Fruit fly (Drosophila melanogaster) whole organism, wandering third instar larva: ENCODE results near the gene Nrx-IV.

Experiments
- Abd-B ChIP-seq: fragments of >200 bp; optimal IDR thresholded peaks from 2 replicates; lab custom pipeline; 2017; ENCODE audit warnings: missing biosample characterization, missing genetic modification characterization
- CG32264 ChIP-seq: fragments of 200-800 bp; sonication (Bioruptor generic); optimal IDR thresholded peaks from 2 replicates; lab custom pipeline; 2016; ENCODE audit warnings: missing biosample characterization, missing genetic modification characterization
- CG9705 ChIP-seq: fragments of 200-800 bp; sonication (Bioruptor generic); optimal IDR thresholded peaks from 2 replicates; lab custom pipeline; 2018; ENCODE audit warnings: missing biosample characterization, mild to moderate bottlenecking, missing genetic modification characterization
- CrebA ChIP-seq: fragments of 200-800 bp; sonication (Bioruptor generic); optimal IDR thresholded peaks from 2 replicates; lab custom pipeline; 2016; ENCODE audit warnings: missing biosample characterization, mild to moderate bottlenecking, missing genetic modification characterization, borderline replicate concordance
- Dfd ChIP-seq: fragments of >200 bp; optimal IDR thresholded peaks from 2 replicates; lab custom pipeline; 2017; ENCODE audit warnings: missing biosample characterization, missing genetic modification characterization
- Dif ChIP-seq: fragments of 200-275, 200-300 bp; sonication (Bioruptor generic); optimal IDR thresholded peaks from 2 replicates; lab custom pipeline; 2018; ENCODE audit warnings: missing biosample characterization, missing genetic modification characterization; ENCODE audit not compliant: partially characterized antibody
- GATAd ChIP-seq: sonication (Bioruptor generic); optimal IDR thresholded peaks from 2 replicates; lab custom pipeline; 2016; ENCODE audit warnings: missing biosample characterization, missing genetic modification characterization
- HLH106 ChIP-seq: fragments of 200-800 bp; optimal IDR thresholded peaks from 3 replicates; lab custom pipeline; 2019; ENCODE audit warnings: missing biosample characterization, mild to moderate bottlenecking, missing genetic modification characterization, moderate library complexity
- Hr78 ChIP-seq: fragments of >200 bp; optimal IDR thresholded peaks from 2 replicates; lab custom pipeline; 2017; ENCODE audit warnings: missing biosample characterization, missing genetic modification characterization
- Hr83 ChIP-seq: fragments of 200-300 bp; sonication (Bioruptor generic); optimal IDR thresholded peaks from 2 replicates; lab custom pipeline; 2016; ENCODE audit warnings: missing biosample characterization, mild to moderate bottlenecking, missing genetic modification characterization, moderate library complexity; ENCODE audit not compliant: poor library complexity, severe bottlenecking
- Jra ChIP-seq: sonication (Bioruptor generic); optimal IDR thresholded peaks from 2 replicates; lab custom pipeline; 2016; ENCODE audit warnings: missing biosample characterization, missing genetic modification characterization
- Mio ChIP-seq: sonication (Bioruptor generic); optimal IDR thresholded peaks from 2 replicates; lab custom pipeline; 2016; ENCODE audit warnings: missing biosample characterization, missing genetic modification characterization
- N ChIP-seq: fragments of >200 bp; optimal IDR thresholded peaks from 2 replicates; lab custom pipeline; 2018; ENCODE audit warnings: missing biosample characterization, missing external identifiers, missing genetic modification characterization
- OdsH ChIP-seq: fragments of 200-800 bp; sonication (Bioruptor generic); optimal IDR thresholded peaks from 2 replicates; lab custom pipeline; 2016; ENCODE audit warnings: missing biosample characterization, mild to moderate bottlenecking, missing genetic modification characterization
- Rel ChIP-seq, 2 experiments: fragments of 200-800 bp; sonication (Bioruptor generic) in 1 of 2; optimal IDR thresholded peaks; 2 replicates in 1 of 2; 3 replicates in 1 of 2; lab custom pipeline; 2016 to 2019; ENCODE audit warnings: mild to moderate bottlenecking in 2 of 2, missing biosample characterization in 2 of 2, missing genetic modification characterization in 2 of 2, moderate library complexity in 1 of 2
- Sp1 ChIP-seq: fragments of 200-800 bp; sonication (Bioruptor generic); optimal IDR thresholded peaks from 3 replicates; lab custom pipeline; 2019; ENCODE audit warnings: missing biosample characterization, mild to moderate bottlenecking, missing genetic modification characterization, moderate library complexity
- Vsx2 ChIP-seq: fragments of 200-300, 225-300 bp; sonication (Bioruptor generic); optimal IDR thresholded peaks from 2 replicates; lab custom pipeline; 2018; ENCODE audit warnings: missing biosample characterization, missing genetic modification characterization; ENCODE audit not compliant: partially characterized antibody
- br ChIP-seq: fragments of 200-800 bp; sonication (Bioruptor generic); optimal IDR thresholded peaks from 2 replicates; lab custom pipeline; 2016; ENCODE audit warnings: missing biosample characterization, missing genetic modification characterization
- brk ChIP-seq: fragments of 200-800 bp; sonication (Bioruptor generic); optimal IDR thresholded peaks from 2 replicates; lab custom pipeline; 2016; ENCODE audit warnings: missing biosample characterization, mild to moderate bottlenecking, missing genetic modification characterization
- dl ChIP-seq, 2 experiments: fragments of 175-275, 200-275 bp in 1 of 2; fragments of 200-275 bp in 1 of 2; sonication (Bioruptor generic); optimal IDR thresholded peaks; lab custom pipeline; 2018; ENCODE audit warnings: mild to moderate bottlenecking in 2 of 2, missing biosample characterization in 2 of 2, missing genetic modification characterization in 2 of 2, moderate library complexity in 2 of 2; ENCODE audit not compliant: partially characterized antibody in 2 of 2, insufficient read depth in 1 of 2
- dmrt93B ChIP-seq: fragments of 200-800 bp; sonication (Bioruptor generic); optimal IDR thresholded peaks from 2 replicates; lab custom pipeline; 2018; ENCODE audit warnings: missing biosample characterization, mild to moderate bottlenecking, missing genetic modification characterization
- dsf ChIP-seq: sonication (Bioruptor generic); optimal IDR thresholded peaks from 2 replicates; lab custom pipeline; 2016; ENCODE audit warnings: missing biosample characterization, missing genetic modification characterization, borderline replicate concordance
- ey ChIP-seq: fragments of 200-800 bp; sonication (Bioruptor generic); optimal IDR thresholded peaks from 2 replicates; lab custom pipeline; 2016; ENCODE audit warnings: missing biosample characterization, missing genetic modification characterization
- foxo ChIP-seq, 2 experiments: fragments of 200-800 bp; sonication (Bioruptor generic); optimal IDR thresholded peaks; 2 replicates in 1 of 2; 3 replicates in 1 of 2; lab custom pipeline; 2016 to 2017; ENCODE audit warnings: missing biosample characterization in 2 of 2, missing genetic modification characterization in 2 of 2
- h ChIP-seq: fragments of 200-800 bp; sonication (Bioruptor generic); optimal IDR thresholded peaks from 3 replicates; lab custom pipeline; 2016; ENCODE audit warnings: missing biosample characterization, mild to moderate bottlenecking, missing genetic modification characterization
- jim ChIP-seq: fragments of 175-275, 200-325 bp; sonication (Bioruptor generic); optimal IDR thresholded peaks from 2 replicates; lab custom pipeline; 2016; ENCODE audit warnings: missing biosample characterization, mild to moderate bottlenecking, missing genetic modification characterization
- lola ChIP-seq: fragments of >200 bp; optimal IDR thresholded peaks from 2 replicates; lab custom pipeline; 2017; ENCODE audit warnings: missing biosample characterization, missing genetic modification characterization
- psq ChIP-seq: fragments of 200-800 bp; sonication (Bioruptor generic); optimal IDR thresholded peaks from 3 replicates; lab custom pipeline; 2017; ENCODE audit warnings: missing biosample characterization, mild to moderate bottlenecking, missing genetic modification characterization, moderate library complexity
- rgr ChIP-seq: fragments of 200-800 bp; sonication (Bioruptor generic); optimal IDR thresholded peaks from 3 replicates; lab custom pipeline; 2016; ENCODE audit warnings: missing biosample characterization, mild to moderate bottlenecking, missing genetic modification characterization
- sage ChIP-seq: fragments of 200-800 bp; sonication (Bioruptor generic); optimal IDR thresholded peaks from 2 replicates; lab custom pipeline; 2016; ENCODE audit warnings: missing biosample characterization, mild to moderate bottlenecking, missing genetic modification characterization
- sv ChIP-seq: fragments of 200-800 bp; sonication (Bioruptor generic); optimal IDR thresholded peaks from 3 replicates; lab custom pipeline; 2016; ENCODE audit warnings: missing biosample characterization, missing genetic modification characterization
- tai ChIP-seq: sonication (Bioruptor generic); optimal IDR thresholded peaks from 2 replicates; lab custom pipeline; 2016; ENCODE audit warnings: missing biosample characterization, missing genetic modification characterization
- usp ChIP-seq: fragments of >200 bp; optimal IDR thresholded peaks from 2 replicates; lab custom pipeline; 2017; ENCODE audit warnings: missing biosample characterization, missing genetic modification characterization
- woc ChIP-seq: sonication (Bioruptor generic); optimal IDR thresholded peaks from 2 replicates; lab custom pipeline; 2016; ENCODE audit warnings: missing biosample characterization, mild to moderate bottlenecking, missing genetic modification characterization

Gene Nrx-IV

dm6 chr3L:12101924-12102383 is 44.4 kb upstream of the Nrx-IV start:
- no peak for TF ChIP-seq woc
- peak; percentile 62 for TF ChIP-seq Sp1
- TF ChIP-seq Hr78 (GFP tag; lab: Kevin White, UChicago), result no peak
- TF ChIP-seq psq, result peak; percentile 46
- TF ChIP-seq Vsx2 (GFP tag; lab: Kevin White, UChicago), result no peak
- no peak for TF ChIP-seq brk (GFP tag; lab: Kevin White, UChicago)
- no peak for TF ChIP-seq Dif (GFP tag; lab: Kevin White, UChicago)
- no peak for TF ChIP-seq Abd-B (GFP tag; lab: Kevin White, UChicago)
- TF ChIP-seq CG9705 (GFP tag; lab: Kevin White, UChicago), result no peak
- no peak for TF ChIP-seq GATAd (GFP tag; lab: Kevin White, UChicago)
- TF ChIP-seq Hr83, result no peak
- TF ChIP-seq Mio (GFP tag; lab: Kevin White, UChicago), result no peak
- peak in 1 of 2 experiments; percentile 19 for TF ChIP-seq foxo (GFP tag; optimal IDR thresholded peaks at IDR 0.05; lab: Kevin White, UChicago)
- no peak for TF ChIP-seq tai
- TF ChIP-seq sage, result no peak
- TF ChIP-seq Jra, result no peak
- TF ChIP-seq rgr (GFP tag; lab: Kevin White, UChicago), result peak; percentile 42
- TF ChIP-seq usp, result no peak
- TF ChIP-seq dmrt93B (GFP tag; lab: Kevin White, UChicago), result peak; percentile 5
- TF ChIP-seq Rel (GFP tag; optimal IDR thresholded peaks at IDR 0.05; lab: Kevin White, UChicago), result no peak
- no peak for TF ChIP-seq Rel (tag; optimal IDR thresholded peaks at IDR 0.05; lab: Kevin White, UChicago)
- TF ChIP-seq OdsH (GFP tag; lab: Kevin White, UChicago), result peak; percentile 37
- no peak for TF ChIP-seq ey (GFP tag; lab: Kevin White, UChicago)
- TF ChIP-seq h (GFP tag; lab: Kevin White, UChicago), result peak; percentile 8
- no peak for TF ChIP-seq sv (GFP tag; lab: Kevin White, UChicago)
- no peak for TF ChIP-seq N (GFP tag; lab: Kevin White, UChicago)
- no peak for TF ChIP-seq jim (GFP tag; lab: Kevin White, UChicago)
- no peak for TF ChIP-seq br (GFP tag; lab: Kevin White, UChicago)
- peak; percentile 63 for TF ChIP-seq HLH106
- TF ChIP-seq lola (GFP tag; lab: Kevin White, UChicago), result no peak
- no peak for TF ChIP-seq Dfd (GFP tag; lab: Kevin White, UChicago)
- no peak for TF ChIP-seq CrebA
- TF ChIP-seq, all 38 proteins: peak for 8

DNA sequence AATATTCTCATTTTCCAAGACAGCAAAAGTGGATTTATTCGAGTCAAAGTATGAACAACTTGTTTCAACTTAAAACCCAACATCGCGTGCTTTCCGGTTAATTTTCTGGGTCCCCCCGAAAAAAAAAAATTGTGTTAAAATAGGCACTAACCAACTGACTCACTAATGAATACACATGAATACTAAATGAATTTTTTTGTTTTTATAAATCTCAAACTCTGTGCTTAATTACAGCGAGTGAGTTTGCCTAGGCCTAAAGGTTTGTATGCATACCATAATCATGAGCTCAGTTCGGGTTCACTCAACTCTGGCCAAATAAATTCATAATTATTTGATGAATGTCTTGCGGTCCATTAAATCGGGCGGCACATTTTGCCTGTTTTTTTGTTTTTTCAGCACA is 38.9 kb upstream of the Nrx-IV start:
- no peak for TF ChIP-seq h (GFP tag; lab: Kevin White, UChicago)
- TF ChIP-seq Hr83, result no peak
- TF ChIP-seq Rel (GFP tag; optimal IDR thresholded peaks at IDR 0.05; lab: Kevin White, UChicago), result no peak
- no peak for TF ChIP-seq Rel (tag; optimal IDR thresholded peaks at IDR 0.05; lab: Kevin White, UChicago)
- TF ChIP-seq GATAd (GFP tag; lab: Kevin White, UChicago), result no peak
- no peak for TF ChIP-seq psq
- TF ChIP-seq dsf, result no peak
- no peak for TF ChIP-seq usp
- no peak for TF ChIP-seq Hr78 (GFP tag; lab: Kevin White, UChicago)
- no peak for TF ChIP-seq OdsH (GFP tag; lab: Kevin White, UChicago)
- TF ChIP-seq br (GFP tag; lab: Kevin White, UChicago), result no peak
- TF ChIP-seq woc, result no peak
- TF ChIP-seq Mio (GFP tag; lab: Kevin White, UChicago), result no peak
- no peak for TF ChIP-seq dl (GFP tag; optimal IDR thresholded peaks at IDR 0.05; lab: Kevin White, UChicago; ENCODE audit: insufficient read depth in 1 of 2, partially characterized antibody in 2 of 2)
- TF ChIP-seq lola (GFP tag; lab: Kevin White, UChicago), result no peak
- TF ChIP-seq CrebA, result no peak
- no peak for TF ChIP-seq rgr (GFP tag; lab: Kevin White, UChicago)
- TF ChIP-seq sv (GFP tag; lab: Kevin White, UChicago), result no peak
- no peak for TF ChIP-seq CG32264 (GFP tag; lab: Kevin White, UChicago)
- no peak for TF ChIP-seq brk (GFP tag; lab: Kevin White, UChicago)

DNA sequence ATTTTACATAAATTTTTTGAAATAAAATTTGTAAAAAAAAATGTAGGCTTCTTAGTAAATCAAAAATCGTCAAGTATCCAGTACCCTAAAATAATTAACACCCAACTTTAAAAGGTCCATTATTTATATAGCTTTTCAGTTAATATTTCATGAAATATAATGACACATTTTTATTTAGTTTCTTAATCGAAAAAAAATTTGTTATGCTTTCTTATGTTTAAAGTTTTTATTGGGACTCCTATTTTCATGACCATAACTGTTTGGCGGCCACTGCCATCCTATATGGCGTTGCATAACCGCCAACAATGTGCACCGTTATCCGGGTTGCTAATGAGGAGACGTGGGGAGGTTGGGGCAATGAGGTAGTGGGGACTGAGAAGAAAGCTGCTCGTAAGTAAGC is 37.8 kb upstream of the Nrx-IV start:
- no peak for TF ChIP-seq Hr83
- TF ChIP-seq Mio (GFP tag; lab: Kevin White, UChicago), result no peak
- no peak for TF ChIP-seq lola (GFP tag; lab: Kevin White, UChicago)
- TF ChIP-seq Sp1, result no peak
- TF ChIP-seq h (GFP tag; lab: Kevin White, UChicago), result no peak
- no peak for TF ChIP-seq jim (GFP tag; lab: Kevin White, UChicago)
- no peak for TF ChIP-seq rgr (GFP tag; lab: Kevin White, UChicago)
